Worm (Caenorhabditis elegans) whole organism, young adult: ENCODE measurements around the gene usp-46.
A peak's percentile ranks its signal among the peaks of the same experiment; 100 is the strongest.

ENCODE experiments used
- B0019.2 ChIP-seq: fragments of 200-800 bp; sonication (Bioruptor generic); conservative IDR thresholded peaks from 2 replicates; pipeline ENCODE4 v1.3.6; 2022; ENCODE audit warnings: missing genetic modification reagents, missing genetic modification characterization, missing compliant biosample characterization
- B0336.3 ChIP-seq: fragments of 200-800 bp; sonication (Bioruptor generic); IDR thresholded peaks from 2 replicates; pipeline ENCODE4 v1.3.6; 2022; ENCODE audit warnings: missing genetic modification characterization, missing compliant biosample characterization
- C17E4.6 ChIP-seq: fragments of 200-800 bp; sonication (Bioruptor generic); IDR thresholded peaks from 2 replicates; pipeline ENCODE4 v1.3.6; 2022; ENCODE audit warnings: missing genetic modification reagents, missing genetic modification characterization, missing compliant biosample characterization
- F10E7.11 ChIP-seq: sonication (generic microtip); optimal IDR thresholded peaks from 2 replicates; lab custom pipeline; 2017; ENCODE audit warnings: mild to moderate bottlenecking, missing genetic modification characterization, moderate library complexity, missing compliant biosample characterization
- F33H1.4 ChIP-seq: fragments of 200-800 bp; sonication (Bioruptor generic); IDR thresholded peaks from 2 replicates; pipeline ENCODE4 v1.3.6; 2022; ENCODE audit warnings: missing genetic modification reagents, missing genetic modification characterization, missing compliant biosample characterization
- F39B2.1 ChIP-seq: fragments of 200-800 bp; sonication (Bioruptor generic); IDR thresholded peaks from 2 replicates; pipeline ENCODE4 v1.3.6; 2022; ENCODE audit warnings: missing genetic modification reagents, missing genetic modification characterization, missing compliant biosample characterization
- F49E8.2 ChIP-seq: sonication (generic microtip); optimal IDR thresholded peaks from 3 replicates; lab custom pipeline; 2017; ENCODE audit warnings: missing genetic modification characterization, mild to moderate bottlenecking, missing compliant biosample characterization, antibody characterized with exemption, moderate library complexity; ENCODE audit not compliant: insufficient read depth
- F57A8.1 ChIP-seq: fragments of 200-800 bp; sonication (Bioruptor generic); optimal IDR thresholded peaks from 2 replicates; lab custom pipeline; 2018; ENCODE audit warnings: mild to moderate bottlenecking, missing genetic modification characterization, moderate library complexity, missing compliant biosample characterization
- K11D2.4 ChIP-seq: fragments of 200-800 bp; sonication (Bioruptor generic); IDR thresholded peaks from 2 replicates; pipeline ENCODE4 v1.3.6; 2022; ENCODE audit warnings: missing genetic modification reagents, missing genetic modification characterization, missing compliant biosample characterization
- Y53F4B.3 ChIP-seq: fragments of 200-800 bp; sonication (Bioruptor generic); IDR thresholded peaks from 2 replicates; pipeline ENCODE4 v1.3.6; 2022; ENCODE audit warnings: missing genetic modification reagents, missing genetic modification characterization, missing compliant biosample characterization
- Y53G8AR.9 ChIP-seq: fragments of 200-800 bp; sonication (Bioruptor generic); conservative IDR thresholded peaks from 2 replicates; pipeline ENCODE4 v1.3.6; 2022; ENCODE audit warnings: missing genetic modification reagents, missing genetic modification characterization, missing compliant biosample characterization
- Y67H2A.10 ChIP-seq: fragments of 200-800 bp; sonication (Bioruptor generic); conservative IDR thresholded peaks from 2 replicates; pipeline ENCODE4 v1.3.6; 2022; ENCODE audit warnings: missing genetic modification reagents, missing genetic modification characterization, missing compliant biosample characterization
- Y95B8A.8 ChIP-seq: fragments of 200-800 bp; sonication (Bioruptor generic); IDR thresholded peaks from 2 replicates; pipeline ENCODE4 v1.3.6; 2022; ENCODE audit warnings: missing genetic modification reagents, missing genetic modification characterization, missing compliant biosample characterization
- athp-1 ChIP-seq: sonication (generic microtip); optimal IDR thresholded peaks from 2 replicates; lab custom pipeline; 2017; ENCODE audit warnings: mild to moderate bottlenecking, missing genetic modification characterization, missing compliant biosample characterization
- attf-5 ChIP-seq: fragments of 200-800 bp; sonication (Bioruptor generic); optimal IDR thresholded peaks from 2 replicates; lab custom pipeline; 2018; ENCODE audit warnings: mild to moderate bottlenecking, missing genetic modification characterization, missing compliant biosample characterization
- cebp-1 ChIP-seq, 2 experiments: fragments of 200-800 bp in 1 of 2; sonication (Bioruptor generic) in 1 of 2; sonication (generic microtip) in 1 of 2; IDR thresholded peaks in 1 of 2; optimal IDR thresholded peaks in 1 of 2; 2 replicates each; pipeline versions ENCODE4 v1.3.6 to Lab custom; 2017 to 2022; ENCODE audit warnings: missing compliant biosample characterization in 2 of 2, missing genetic modification characterization in 2 of 2, mild to moderate bottlenecking in 1 of 2, missing genetic modification reagents in 1 of 2, moderate library complexity in 1 of 2
- cebp-2 ChIP-seq: fragments of 200-800 bp; sonication (Bioruptor generic); IDR thresholded peaks from 2 replicates; pipeline ENCODE4 v1.3.6; 2022; ENCODE audit warnings: missing genetic modification characterization, missing compliant biosample characterization
- ceh-100 ChIP-seq: fragments of 200-800 bp; sonication (Bioruptor generic); IDR thresholded peaks from 2 replicates; pipeline ENCODE4 v1.3.6; 2022; ENCODE audit warnings: missing genetic modification reagents, missing genetic modification characterization, missing compliant biosample characterization
- ceh-27 ChIP-seq: fragments of 200-800 bp; sonication (Bioruptor generic); optimal IDR thresholded peaks from 2 replicates; lab custom pipeline; 2018; ENCODE audit warnings: mild to moderate bottlenecking, missing genetic modification characterization, moderate library complexity, missing compliant biosample characterization
- chd-7 ChIP-seq: sonication (generic microtip); optimal IDR thresholded peaks from 2 replicates; lab custom pipeline; 2016; ENCODE audit warnings: mild to moderate bottlenecking, missing genetic modification characterization, moderate library complexity, missing compliant biosample characterization
- die-1 ChIP-seq: sonication (generic microtip); optimal IDR thresholded peaks from 2 replicates; lab custom pipeline; 2016; ENCODE audit warnings: missing genotype, mild to moderate bottlenecking, missing genetic modification characterization, missing compliant biosample characterization
- dox-1 ChIP-seq: fragments of 200-800 bp; sonication (Bioruptor generic); IDR thresholded peaks from 2 replicates; pipeline ENCODE4 v1.3.6; 2022; ENCODE audit warnings: missing genetic modification reagents, missing genetic modification characterization, missing compliant biosample characterization
- ets-4 ChIP-seq: fragments of 200-800 bp; sonication (Bioruptor generic); optimal IDR thresholded peaks from 2 replicates; lab custom pipeline; 2018; ENCODE audit warnings: mild to moderate bottlenecking, missing genetic modification characterization, missing compliant biosample characterization
- him-1 ChIP-seq: sonication (generic microtip); optimal IDR thresholded peaks from 2 replicates; lab custom pipeline; 2016; ENCODE audit warnings: missing genotype, missing genetic modification reagents, missing genetic modification characterization, missing compliant biosample characterization
- hlh-12 ChIP-seq: sonication (generic microtip); optimal IDR thresholded peaks from 2 replicates; lab custom pipeline; 2016; ENCODE audit warnings: missing genetic modification characterization, missing compliant biosample characterization
- hmg-1.2 ChIP-seq: fragments of 200-800 bp; sonication (Bioruptor generic); IDR thresholded peaks from 2 replicates; pipeline ENCODE4 v1.3.6; 2022; ENCODE audit warnings: missing genetic modification reagents, missing genetic modification characterization, missing compliant biosample characterization
- hrde-1 ChIP-seq: sonication (generic microtip); optimal IDR thresholded peaks from 2 replicates; lab custom pipeline; 2016; ENCODE audit warnings: missing genetic modification characterization, mild to moderate bottlenecking, missing compliant biosample characterization, moderate library complexity, missing genotype, missing genetic modification reagents, borderline replicate concordance
- lag-1 ChIP-seq: fragments of 200-800 bp; sonication (Bioruptor generic); IDR thresholded peaks from 2 replicates; pipeline ENCODE4 v1.3.6; 2022; ENCODE audit warnings: missing genetic modification reagents, missing genetic modification characterization, missing compliant biosample characterization
- lin-35 ChIP-seq, 3 experiments: fragments of 150-350 bp in 2 of 3; sonication (generic microtip) in 1 of 3; optimal IDR thresholded peaks; 2 replicates each; lab custom pipeline; 2014 to 2018; ENCODE audit warnings: missing biosample characterization in 3 of 3, missing genetic modification characterization in 3 of 3, missing genetic modification reagents in 3 of 3
- lsl-1 ChIP-seq: fragments of 200-800 bp; sonication (Bioruptor generic); optimal IDR thresholded peaks from 2 replicates; lab custom pipeline; 2018; ENCODE audit warnings: mild to moderate bottlenecking, missing genetic modification characterization, moderate library complexity, missing compliant biosample characterization
- madf-10 ChIP-seq: sonication (generic microtip); optimal IDR thresholded peaks from 2 replicates; lab custom pipeline; 2016; ENCODE audit warnings: mild to moderate bottlenecking, missing genetic modification characterization, missing compliant biosample characterization
- madf-3 ChIP-seq: fragments of 200-800 bp; sonication (Bioruptor generic); IDR thresholded peaks from 2 replicates; pipeline ENCODE4 v1.3.6; 2022; ENCODE audit warnings: missing genetic modification reagents, missing genetic modification characterization, missing compliant biosample characterization
- madf-6 ChIP-seq: fragments of 200-800 bp; sonication (Bioruptor generic); IDR thresholded peaks from 2 replicates; pipeline ENCODE4 v1.3.6; 2022; ENCODE audit warnings: missing genetic modification reagents, missing genetic modification characterization, missing compliant biosample characterization
- madf-8 ChIP-seq: fragments of 200-800 bp; sonication (Bioruptor generic); conservative IDR thresholded peaks from 2 replicates; pipeline ENCODE4 v1.3.6; 2022; ENCODE audit warnings: missing genetic modification reagents, missing genetic modification characterization, missing compliant biosample characterization
- mes-4 ChIP-seq: sonication (generic microtip); optimal IDR thresholded peaks from 2 replicates; lab custom pipeline; 2016; ENCODE audit warnings: missing genotype, missing genetic modification characterization, missing compliant biosample characterization
- nfya-1 ChIP-seq: sonication (generic microtip); optimal IDR thresholded peaks from 2 replicates; lab custom pipeline; 2017; ENCODE audit warnings: antibody characterized with exemption, missing compliant biosample characterization, missing genetic modification characterization, borderline replicate concordance; ENCODE audit not compliant: insufficient read depth
- rec-8 ChIP-seq, 2 experiments: sonication (generic microtip); optimal IDR thresholded peaks; 2 replicates each; lab custom pipeline; 2016; ENCODE audit warnings: mild to moderate bottlenecking in 2 of 2, missing genetic modification characterization in 2 of 2, missing genetic modification reagents in 2 of 2, missing genotype in 2 of 2, missing biosample characterization in 1 of 2, missing compliant biosample characterization in 1 of 2, moderate library complexity in 1 of 2
- snpc-1.1 ChIP-seq: sonication (generic microtip); optimal IDR thresholded peaks from 2 replicates; lab custom pipeline; 2017; ENCODE audit warnings: missing genetic modification characterization, mild to moderate bottlenecking, missing compliant biosample characterization, antibody characterized with exemption, moderate library complexity, missing genotype, missing genetic modification reagents; ENCODE audit not compliant: insufficient read depth
- snpc-1.3 ChIP-seq: sonication (generic microtip); optimal IDR thresholded peaks from 2 replicates; lab custom pipeline; 2017; ENCODE audit warnings: missing genetic modification characterization, mild to moderate bottlenecking, missing compliant biosample characterization, antibody characterized with exemption, moderate library complexity, missing genotype, missing genetic modification reagents; ENCODE audit not compliant: insufficient read depth
- snpc-3.4 ChIP-seq: sonication (generic microtip); optimal IDR thresholded peaks from 2 replicates; lab custom pipeline; 2017; ENCODE audit warnings: missing genetic modification characterization, mild to moderate bottlenecking, missing compliant biosample characterization, antibody characterized with exemption, moderate library complexity, missing genotype, missing genetic modification reagents
- somi-1 ChIP-seq: fragments of 200-800 bp; sonication (Bioruptor generic); optimal IDR thresholded peaks from 2 replicates; lab custom pipeline; 2018; ENCODE audit warnings: mild to moderate bottlenecking, missing genetic modification characterization, missing compliant biosample characterization
- tbp1 ChIP-seq: fragments of 200-800 bp; sonication (Bioruptor generic); optimal IDR thresholded peaks from 2 replicates; lab custom pipeline; 2018; ENCODE audit warnings: mild to moderate bottlenecking, missing genetic modification characterization, missing compliant biosample characterization
- tlf-1 ChIP-seq: fragments of 200-800 bp; sonication (Bioruptor generic); optimal IDR thresholded peaks from 2 replicates; lab custom pipeline; 2018; ENCODE audit warnings: mild to moderate bottlenecking, missing genetic modification characterization, missing compliant biosample characterization
- unc-130 ChIP-seq: sonication (generic microtip); optimal IDR thresholded peaks from 2 replicates; lab custom pipeline; 2016; ENCODE audit warnings: missing genetic modification reagents, missing genetic modification characterization, missing compliant biosample characterization
- zfh-2 ChIP-seq: fragments of 200-800 bp; sonication (Bioruptor generic); conservative IDR thresholded peaks from 2 replicates; pipeline ENCODE4 v1.3.6; 2022; ENCODE audit warnings: missing genetic modification reagents, missing genetic modification characterization, missing compliant biosample characterization
- ztf-25 ChIP-seq: fragments of 200-800 bp; sonication (Bioruptor generic); IDR thresholded peaks from 2 replicates; pipeline ENCODE4 v1.3.6; 2022; ENCODE audit warnings: missing genetic modification reagents, missing genetic modification characterization, missing compliant biosample characterization

Gene usp-46

ce11 chrIII:9748694-9749093 lies 27.7 kb upstream of the usp-46 start, which contains the start of gene T05G5.4:
Gene T05G5.4, plus strand, starts transcription at chrIII:9748934.
- TF ChIP-seq hlh-12 (tag; lab: Kevin White, UChicago) (no peak), rec-8 (tag; optimal IDR thresholded peaks at IDR 0.05; lab: Kevin White, UChicago) (no peak), hmg-1.2 (no peak), zfh-2 (GFP tag; lab: Robert Waterston, UW) (no peak), ceh-27 (GFP tag; lab: Kevin White, UChicago) (no peak), athp-1 (tag; lab: Kevin White, UChicago) (peak; percentile 15), F10E7.11 (tag; lab: Kevin White, UChicago) (no peak), snpc-3.4 (peak; percentile 4), die-1 (tag; lab: Kevin White, UChicago) (no peak), madf-8 (GFP tag; lab: Robert Waterston, UW) (no peak), B0336.3 (GFP tag; lab: Robert Waterston, UW) (0 out of 2 replicates have a peak, but pooled peaks have one; percentile 47), Y53G8AR.9 (GFP tag; lab: Robert Waterston, UW) (peak; percentile 74; the same call in 1 of the 2 replicates), madf-3 (GFP tag; lab: Robert Waterston, UW) (0 out of 2 replicates have a peak, but pooled peaks have one; percentile 38), lsl-1 (GFP tag; lab: Kevin White, UChicago) (peak; percentile 37), C17E4.6 (peak; percentile 46; the same call in 1 of the 2 replicates), F33H1.4 (no peak), cebp-2 (GFP tag; lab: Robert Waterston, UW) (no peak), Y53F4B.3 (GFP tag; lab: Robert Waterston, UW) (no peak), tbp1 (GFP tag; lab: Kevin White, UChicago) (peak; percentile 20), chd-7 (tag; lab: Kevin White, UChicago) (no peak), F57A8.1 (GFP tag; lab: Kevin White, UChicago) (no peak), lag-1 (GFP tag; lab: Robert Waterston, UW) (no peak), F39B2.1 (GFP tag; lab: Robert Waterston, UW) (peak; percentile 62; the same call in 1 of the 2 replicates), F49E8.2 (no peak), Y95B8A.8 (GFP tag; lab: Robert Waterston, UW) (0 out of 2 replicates have a peak, but pooled peaks have one; percentile 22), mes-4 (no peak), B0019.2 (GFP tag; lab: Robert Waterston, UW) (no peak), dox-1 (GFP tag; lab: Robert Waterston, UW) (no peak), attf-5 (GFP tag; lab: Kevin White, UChicago) (no peak), ceh-100 (GFP tag; lab: Robert Waterston, UW) (peak; percentile 63), him-1 (tag; lab: Kevin White, UChicago) (peak; percentile 90), somi-1 (GFP tag; lab: Kevin White, UChicago) (no peak), ztf-25 (GFP tag; lab: Robert Waterston, UW) (0 out of 2 replicates have a peak, but pooled peaks have one; percentile 23), hrde-1 (tag; lab: Kevin White, UChicago) (peak; percentile 59), snpc-1.1 (tag; lab: Kevin White, UChicago) (no peak), Y67H2A.10 (no peak), K11D2.4 (GFP tag; lab: Robert Waterston, UW) (no peak), ets-4 (GFP tag; lab: Kevin White, UChicago) (no peak), lin-35 (GFP tag; optimal IDR thresholded peaks at IDR 0.05; lab: Kevin White, UChicago) (no peak), unc-130 (GFP tag; lab: Kevin White, UChicago) (peak; percentile 12), nfya-1 (tag; lab: Kevin White, UChicago) (no peak), cebp-1 (GFP tag; IDR thresholded peaks at IDR 0.05; lab: Robert Waterston, UW) (no peak), cebp-1 (tag; optimal IDR thresholded peaks at IDR 0.05; lab: Kevin White, UChicago) (peak; percentile 7), madf-6 (GFP tag; lab: Robert Waterston, UW) (peak; percentile 68), snpc-1.3 (tag; lab: Kevin White, UChicago) (peak; percentile 46), tlf-1 (GFP tag; lab: Kevin White, UChicago) (peak; percentile 39), madf-10 (no peak)
